Fruit fly (Drosophila melanogaster) whole organism, prepupa: Measurements from ENCODE around the gene Cpr66Cb.

Experiments used
- Blimp-1 ChIP-seq: fragments of 200-800 bp; sonication (Bioruptor generic); optimal IDR thresholded peaks from 3 replicates; lab custom pipeline; 2017; ENCODE audit warnings: missing biosample characterization, missing genetic modification characterization, mild to moderate bottlenecking, moderate library complexity, missing genetic modification reagents
- CG10631 ChIP-seq: fragments of 200-800 bp; sonication (Bioruptor generic); optimal IDR thresholded peaks from 2 replicates; lab custom pipeline; 2016; ENCODE audit warnings: missing biosample characterization, missing genetic modification characterization
- CG10669 ChIP-seq: fragments of 200-800 bp; sonication (Bioruptor generic); optimal IDR thresholded peaks from 3 replicates; lab custom pipeline; 2018; ENCODE audit warnings: missing biosample characterization, mild to moderate bottlenecking, missing genetic modification characterization, moderate library complexity
- CG11762 ChIP-seq: fragments of 200-800 bp; sonication (Bioruptor generic); optimal IDR thresholded peaks from 3 replicates; lab custom pipeline; 2016; ENCODE audit warnings: missing biosample characterization, missing genetic modification characterization; ENCODE audit not compliant: insufficient read depth
- CG11902 ChIP-seq: fragments of 200-800 bp; sonication (Bioruptor generic); optimal IDR thresholded peaks from 3 replicates; lab custom pipeline; 2016; ENCODE audit warnings: missing biosample characterization, missing genetic modification characterization
- CG1621 ChIP-seq: fragments of 200-800 bp; sonication (Bioruptor generic); optimal IDR thresholded peaks from 3 replicates; lab custom pipeline; 2018; ENCODE audit warnings: missing biosample characterization, mild to moderate bottlenecking, missing genetic modification characterization
- CG16779 ChIP-seq: fragments of 200-800 bp; sonication (Bioruptor generic); optimal IDR thresholded peaks from 3 replicates; lab custom pipeline; 2017; ENCODE audit warnings: missing biosample characterization, mild to moderate bottlenecking, missing genetic modification characterization
- CG3032 ChIP-seq: fragments of 200-800 bp; optimal IDR thresholded peaks from 2 replicates; lab custom pipeline; 2019; ENCODE audit warnings: missing biosample characterization, mild to moderate bottlenecking, missing genetic modification characterization, moderate library complexity
- CG31627 ChIP-seq: fragments of 200-800 bp; sonication (Bioruptor generic); optimal IDR thresholded peaks from 3 replicates; lab custom pipeline; 2016; ENCODE audit warnings: missing biosample characterization, missing genetic modification characterization
- CG32006 ChIP-seq: fragments of 200-800 bp; sonication (Bioruptor generic); optimal IDR thresholded peaks from 3 replicates; lab custom pipeline; 2017; ENCODE audit warnings: missing biosample characterization, mild to moderate bottlenecking, missing genetic modification characterization
- CG34406 ChIP-seq: fragments of 200-800 bp; sonication (Bioruptor generic); optimal IDR thresholded peaks from 3 replicates; lab custom pipeline; 2016; ENCODE audit warnings: missing biosample characterization, missing genetic modification characterization
- CG3919 ChIP-seq: fragments of 200-800 bp; sonication (Bioruptor generic); optimal IDR thresholded peaks from 3 replicates; lab custom pipeline; 2016; ENCODE audit warnings: missing biosample characterization, missing genetic modification characterization
- CG4318 ChIP-seq: fragments of 200-800 bp; sonication (Bioruptor generic); optimal IDR thresholded peaks from 3 replicates; lab custom pipeline; 2017; ENCODE audit warnings: missing biosample characterization, mild to moderate bottlenecking, missing genetic modification characterization
- CG6163 ChIP-seq: fragments of 200-800 bp; sonication (Bioruptor generic); IDR thresholded peaks from 3 replicates; pipeline ENCODE4 v1.3.6; 2022; ENCODE audit warnings: missing biosample characterization, missing genetic modification characterization
- CG6276 ChIP-seq: fragments of 200-800 bp; sonication (Bioruptor generic); optimal IDR thresholded peaks from 2 replicates; lab custom pipeline; 2017; ENCODE audit warnings: missing biosample characterization, mild to moderate bottlenecking, missing genetic modification characterization
- CG6792 ChIP-seq: fragments of 200-800 bp; sonication (Bioruptor generic); optimal IDR thresholded peaks from 3 replicates; lab custom pipeline; 2016; ENCODE audit warnings: missing biosample characterization, missing genetic modification characterization
- CG6808 ChIP-seq: fragments of 200-800 bp; sonication (Bioruptor generic); optimal IDR thresholded peaks from 3 replicates; lab custom pipeline; 2017; ENCODE audit warnings: missing biosample characterization, missing genetic modification characterization, mild to moderate bottlenecking, moderate library complexity, missing genetic modification reagents
- CG6854 ChIP-seq: fragments of 200-800 bp; sonication (Bioruptor generic); optimal IDR thresholded peaks from 2 replicates; lab custom pipeline; 2017; ENCODE audit warnings: missing biosample characterization, mild to moderate bottlenecking, missing genetic modification characterization
- CG7368 ChIP-seq: fragments of 200-800 bp; sonication (Bioruptor generic); optimal IDR thresholded peaks from 3 replicates; lab custom pipeline; 2016; ENCODE audit warnings: missing biosample characterization, missing genetic modification characterization
- CG8119 ChIP-seq: fragments of 200-800 bp; sonication (Bioruptor generic); IDR thresholded peaks from 3 replicates; pipeline ENCODE4 v1.3.6; 2022; ENCODE audit warnings: missing biosample characterization, missing genetic modification characterization
- CG8319 ChIP-seq: fragments of 200-800 bp; sonication (Bioruptor generic); optimal IDR thresholded peaks from 3 replicates; lab custom pipeline; 2016; ENCODE audit warnings: missing biosample characterization, missing genetic modification characterization
- CG8632 ChIP-seq: fragments of 200-800 bp; sonication (Bioruptor generic); optimal IDR thresholded peaks from 3 replicates; lab custom pipeline; 2016; ENCODE audit warnings: missing biosample characterization, missing genetic modification characterization
- CG9139 ChIP-seq: fragments of 200-800 bp; sonication (Bioruptor generic); optimal IDR thresholded peaks from 3 replicates; lab custom pipeline; 2017; ENCODE audit warnings: missing biosample characterization, mild to moderate bottlenecking, missing genetic modification characterization
- Eip75B ChIP-seq: fragments of 200-800 bp; sonication (Bioruptor generic); optimal IDR thresholded peaks from 3 replicates; lab custom pipeline; 2016; ENCODE audit warnings: missing biosample characterization, missing genetic modification characterization
- Eip93F ChIP-seq: fragments of 200-800 bp; sonication (Bioruptor generic); optimal IDR thresholded peaks from 2 replicates; lab custom pipeline; 2016; ENCODE audit warnings: missing biosample characterization, mild to moderate bottlenecking, missing genetic modification characterization
- Ets21C ChIP-seq: fragments of 200-800 bp; sonication (Bioruptor generic); optimal IDR thresholded peaks from 3 replicates; lab custom pipeline; 2016; ENCODE audit warnings: missing biosample characterization, missing genetic modification characterization
- Ets96B ChIP-seq: fragments of 200-800 bp; optimal IDR thresholded peaks from 2 replicates; lab custom pipeline; 2019; ENCODE audit warnings: missing biosample characterization, mild to moderate bottlenecking, missing genetic modification characterization, moderate library complexity
- Gug ChIP-seq: fragments of 200-800 bp; sonication (Bioruptor generic); IDR thresholded peaks from 2 replicates; pipeline ENCODE4 v1.3.6; 2022; ENCODE audit warnings: missing biosample characterization, missing genetic modification characterization
- Hr39 ChIP-seq: fragments of 200-800 bp; sonication (Bioruptor generic); optimal IDR thresholded peaks from 2 replicates; lab custom pipeline; 2016; ENCODE audit warnings: missing biosample characterization, missing genetic modification characterization
- Hr4 ChIP-seq: fragments of 200-800 bp; sonication (Bioruptor generic); optimal IDR thresholded peaks from 3 replicates; lab custom pipeline; 2016; ENCODE audit warnings: missing biosample characterization, missing genetic modification characterization
- Lpt ChIP-seq: fragments of 200-800 bp; sonication (Bioruptor generic); optimal IDR thresholded peaks from 3 replicates; lab custom pipeline; 2016; ENCODE audit warnings: missing biosample characterization, missing genetic modification characterization
- OdsH ChIP-seq: fragments of 200-800 bp; sonication (Bioruptor generic); optimal IDR thresholded peaks from 3 replicates; lab custom pipeline; 2016; ENCODE audit warnings: missing biosample characterization, missing genetic modification characterization
- Smox ChIP-seq: fragments of 200-800 bp; sonication (Bioruptor generic); optimal IDR thresholded peaks from 3 replicates; lab custom pipeline; 2016; ENCODE audit warnings: missing biosample characterization, missing genetic modification characterization
- Sox102F ChIP-seq: fragments of 200-800 bp; sonication (Bioruptor generic); optimal IDR thresholded peaks from 2 replicates; lab custom pipeline; 2016; ENCODE audit warnings: missing biosample characterization, mild to moderate bottlenecking, missing genetic modification characterization
- Sox14 ChIP-seq: fragments of 200-800 bp; sonication (Bioruptor generic); optimal IDR thresholded peaks from 3 replicates; lab custom pipeline; 2016; ENCODE audit warnings: missing biosample characterization, missing genetic modification characterization
- acj6 ChIP-seq: fragments of 200-800 bp; sonication (Bioruptor generic); optimal IDR thresholded peaks from 3 replicates; lab custom pipeline; 2016; ENCODE audit warnings: missing biosample characterization, missing genetic modification characterization
- cyc ChIP-seq: fragments of 200-800 bp; sonication (Bioruptor generic); optimal IDR thresholded peaks from 3 replicates; lab custom pipeline; 2016; ENCODE audit warnings: missing biosample characterization, missing genetic modification characterization
- dac ChIP-seq: fragments of 200-800 bp; sonication (Bioruptor generic); optimal IDR thresholded peaks from 2 replicates; lab custom pipeline; 2017; ENCODE audit warnings: missing biosample characterization, mild to moderate bottlenecking, missing genetic modification characterization
- dsx ChIP-seq: fragments of 200-800 bp; optimal IDR thresholded peaks from 3 replicates; lab custom pipeline; 2019; ENCODE audit warnings: missing biosample characterization, mild to moderate bottlenecking, missing genetic modification characterization, moderate library complexity; ENCODE audit not compliant: poor library complexity, severe bottlenecking
- eg ChIP-seq: fragments of 200-800 bp; sonication (Bioruptor generic); IDR thresholded peaks from 3 replicates; pipeline ENCODE4 v1.3.6; 2022; ENCODE audit warnings: missing biosample characterization, missing genetic modification characterization
- fd59A ChIP-seq: fragments of 200-800 bp; sonication (Bioruptor generic); optimal IDR thresholded peaks from 2 replicates; lab custom pipeline; 2017; ENCODE audit warnings: missing biosample characterization, mild to moderate bottlenecking, missing genetic modification characterization, missing genetic modification reagents
- fd85E ChIP-seq: fragments of 200-800 bp; sonication (Bioruptor generic); optimal IDR thresholded peaks from 3 replicates; lab custom pipeline; 2016; ENCODE audit warnings: missing biosample characterization, missing genetic modification characterization
- fkh ChIP-seq: fragments of 200-800 bp; sonication (Bioruptor generic); optimal IDR thresholded peaks from 3 replicates; lab custom pipeline; 2017; ENCODE audit warnings: missing biosample characterization, mild to moderate bottlenecking, missing genetic modification characterization, moderate library complexity
- lz ChIP-seq: fragments of 200-800 bp; sonication (Bioruptor generic); optimal IDR thresholded peaks from 3 replicates; lab custom pipeline; 2016; ENCODE audit warnings: missing biosample characterization, missing genetic modification characterization
- net ChIP-seq: fragments of 200-800 bp; sonication (Bioruptor generic); optimal IDR thresholded peaks from 3 replicates; lab custom pipeline; 2016; ENCODE audit warnings: missing biosample characterization, missing genetic modification characterization
- pdm3 ChIP-seq: fragments of 200-800 bp; sonication (Bioruptor generic); optimal IDR thresholded peaks from 3 replicates; lab custom pipeline; 2016; ENCODE audit warnings: missing biosample characterization, missing genetic modification characterization
- svp ChIP-seq: fragments of 200-800 bp; sonication (Bioruptor generic); peaks from one replicate; lab custom pipeline; 2016; ENCODE audit warnings: missing biosample characterization, missing genetic modification characterization
- vri ChIP-seq: fragments of 200-800 bp; sonication (Bioruptor generic); optimal IDR thresholded peaks from 3 replicates; lab custom pipeline; 2016; ENCODE audit warnings: missing biosample characterization, mild to moderate bottlenecking, missing genetic modification characterization

The Cpr66Cb gene

DNA sequence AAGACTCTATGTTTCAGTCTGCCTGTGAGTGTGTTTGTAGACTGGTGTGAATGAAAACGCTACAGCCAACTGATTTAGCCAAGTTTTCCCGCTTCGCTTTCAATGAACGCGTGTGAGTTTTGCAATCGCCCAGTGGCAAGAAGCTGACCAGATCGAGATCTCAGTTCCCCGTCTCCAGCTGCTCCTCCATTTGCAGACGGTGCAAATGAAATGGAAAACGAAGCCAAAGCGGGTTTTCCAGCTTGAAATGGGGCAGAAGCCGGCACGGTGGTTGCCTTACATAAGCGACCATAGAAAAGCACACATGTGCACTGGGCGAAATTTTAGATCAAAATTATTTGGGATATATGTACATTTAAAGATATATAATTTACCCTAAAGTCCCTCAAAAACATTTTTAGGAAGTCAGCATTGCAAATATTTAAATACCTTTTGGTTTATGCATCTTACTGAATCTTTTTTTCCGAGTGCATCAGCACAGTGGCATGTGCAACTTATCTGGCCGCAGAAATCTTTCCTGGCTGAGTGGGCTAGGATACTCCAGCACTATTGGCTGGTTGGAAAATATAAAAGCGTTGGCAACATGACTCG, 17.5 kb upstream of the Cpr66Cb start, which contains the start of gene CG43059 (continued):
- peak; percentile 36 for TF ChIP-seq CG3919 (GFP tag; lab: Kevin White, UChicago)
- no peak for TF ChIP-seq CG8632
- TF ChIP-seq CG11902: no peak
- no peak for TF ChIP-seq CG8319
- TF ChIP-seq CG10631: peak; percentile 52
- TF ChIP-seq fd85E (GFP tag; lab: Kevin White, UChicago): no peak
- TF ChIP-seq Hr39 (GFP tag; lab: Kevin White, UChicago): no peak
- TF ChIP-seq CG7368 (GFP tag; lab: Kevin White, UChicago): no peak
- no peak for TF ChIP-seq CG6854 (GFP tag; lab: Kevin White, UChicago)
- no peak for TF ChIP-seq CG6808 (GFP tag; lab: Kevin White, UChicago)
- TF ChIP-seq Gug (GFP tag; lab: Robert Waterston, UW): peak; percentile 78
- no peak for TF ChIP-seq lz (GFP tag; lab: Kevin White, UChicago)
- no peak for TF ChIP-seq CG34406 (GFP tag; lab: Kevin White, UChicago)
- TF ChIP-seq CG32006: peak; percentile 88
- peak; percentile 92 for TF ChIP-seq CG8119 (GFP tag; lab: Robert Waterston, UW)
- no peak for TF ChIP-seq CG9139
- peak; percentile 30 for TF ChIP-seq svp
- peak; percentile 71 for TF ChIP-seq Lpt
- TF ChIP-seq Eip93F (GFP tag; lab: Kevin White, UChicago): no peak

dm6 chr3L:8320105-8320813, 16.2 kb upstream of the Cpr66Cb start, which contains the start of gene CG13670:
TSS of gene CG13670 (plus strand) at chr3L:8320763.
- TF ChIP-seq CG3032 (no peak), Smox (GFP tag; lab: Kevin White, UChicago) (no peak), CG11762 (GFP tag; lab: Kevin White, UChicago) (peak; percentile 40), vri (GFP tag; lab: Kevin White, UChicago) (no peak), CG1621 (tag; lab: Kevin White, UChicago) (no peak), fd85E (GFP tag; lab: Kevin White, UChicago) (no peak), CG16779 (no peak), CG4318 (GFP tag; lab: Kevin White, UChicago) (no peak), dac (GFP tag; lab: Kevin White, UChicago) (no peak), CG7368 (GFP tag; lab: Kevin White, UChicago) (peak; percentile 34), eg (GFP tag; lab: Robert Waterston, UW) (peak; percentile 64), Hr4 (GFP tag; lab: Kevin White, UChicago) (peak; percentile 43), Sox14 (GFP tag; lab: Kevin White, UChicago) (no peak), lz (GFP tag; lab: Kevin White, UChicago) (no peak), OdsH (peak; percentile 32), CG9139 (no peak), dsx (GFP tag; lab: Kevin White, UChicago) (no peak), CG10631 (no peak), CG6854 (GFP tag; lab: Kevin White, UChicago) (no peak), pdm3 (peak; percentile 18), CG10669 (no peak), CG32006 (peak; percentile 36), Ets96B (tag; lab: Kevin White, UChicago) (no peak), CG6792 (GFP tag; lab: Kevin White, UChicago) (peak; percentile 14), acj6 (GFP tag; lab: Kevin White, UChicago) (no peak), fd59A (GFP tag; lab: Kevin White, UChicago) (no peak), Sox102F (GFP tag; lab: Kevin White, UChicago) (no peak), CG8319 (no peak), net (GFP tag; lab: Kevin White, UChicago) (peak; percentile 36), Ets21C (GFP tag; lab: Kevin White, UChicago) (no peak), fkh (no peak), cyc (GFP tag; lab: Kevin White, UChicago) (peak; percentile 18), Blimp-1 (GFP tag; lab: Kevin White, UChicago) (no peak), CG6163 (GFP tag; lab: Robert Waterston, UW) (peak; percentile 62; the same call in 2 of the 3 replicates), Eip75B (GFP tag; lab: Kevin White, UChicago) (no peak), CG34406 (GFP tag; lab: Kevin White, UChicago) (peak; percentile 12), CG31627 (no peak), CG6276 (GFP tag; lab: Kevin White, UChicago) (peak; percentile 46)
